Fruit fly (Drosophila melanogaster): ENCODE data around the gene CG42709.
A peak's percentile ranks its signal among the peaks of the same experiment; 100 is the strongest.

The CG42709 gene

dm6 chr3L:12831290-12831952, 41.4 kb downstream of the CG42709 start (continued):
- TF ChIP-seq Ptx1 (GFP tag; IDR thresholded peaks at IDR 0.05) = peak; percentile 67
- TF ChIP-seq Hmr (GFP tag; optimal IDR thresholded peaks at IDR 0.05) = peak; percentile 70
- peak; percentile 41 for TF ChIP-seq gro (GFP tag; optimal IDR thresholded peaks at IDR 0.05)
- TF ChIP-seq sug (tag; optimal IDR thresholded peaks at IDR 0.05) = no peak
- TF ChIP-seq stc (GFP tag; IDR thresholded peaks at IDR 0.05) = 0 out of 2 replicates have a peak, but pooled peaks have one; percentile 49
- 0 out of 2 replicates have a peak, but pooled peaks have one; percentile 42 for TF ChIP-seq CG7372 (GFP tag; IDR thresholded peaks at IDR 0.05)
- TF ChIP-seq ewg (GFP tag; optimal IDR thresholded peaks at IDR 0.05) = no peak
- TF ChIP-seq CG6175 (GFP tag; IDR thresholded peaks at IDR 0.05) = no peak
- no peak for TF ChIP-seq CG8478 (optimal IDR thresholded peaks at IDR 0.05)
- no peak for TF ChIP-seq amos (GFP tag; IDR thresholded peaks at IDR 0.05; ENCODE audit: partially characterized antibody)
- TF ChIP-seq HLHmδ (GFP tag; optimal IDR thresholded peaks at IDR 0.05) = no peak
- TF ChIP-seq CG4617 (GFP tag; optimal IDR thresholded peaks at IDR 0.05; ENCODE audit: borderline replicate concordance) = no peak
- no peak for TF ChIP-seq CG10321 (GFP tag; IDR thresholded peaks at IDR 0.05)
- peak; percentile 35 for TF ChIP-seq Atf-2 (GFP tag; optimal IDR thresholded peaks at IDR 0.05)
- no peak for TF ChIP-seq gsb-n (tag; optimal IDR thresholded peaks at IDR 0.05)
- no peak for TF ChIP-seq CG11398 (GFP tag; optimal IDR thresholded peaks at IDR 0.05)
- peak; percentile 56 for TF ChIP-seq Dip3 (GFP tag; optimal IDR thresholded peaks at IDR 0.05)
- TF ChIP-seq CG17328 (GFP tag; IDR thresholded peaks at IDR 0.05) = peak; percentile 58
- TF ChIP-seq fd96Cb (tag; optimal IDR thresholded peaks at IDR 0.05) = peak; percentile 13
- TF ChIP-seq CG13424 (tag; optimal IDR thresholded peaks at IDR 0.05) = peak; percentile 45
- TF ChIP-seq Drgx (GFP tag; IDR thresholded peaks at IDR 0.05) = peak; percentile 70
- no peak for TF ChIP-seq CG1647 (GFP tag; optimal IDR thresholded peaks at IDR 0.05)
- peak; percentile 42; the same call in 2 of the 3 replicates for TF ChIP-seq CG11695 (GFP tag; IDR thresholded peaks at IDR 0.05)
- peak; percentile 53 for TF ChIP-seq CG31441 (GFP tag; IDR thresholded peaks at IDR 0.05)
- peak; percentile 53 for TF ChIP-seq pho (GFP tag; optimal IDR thresholded peaks at IDR 0.05)
- TF ChIP-seq sim (GFP tag; IDR thresholded peaks at IDR 0.05) = no peak
- TF ChIP-seq wdn (GFP tag; IDR thresholded peaks at IDR 0.05) = 0 out of 2 replicates have a peak, but pooled peaks have one; percentile 25
- TF ChIP-seq br (optimal IDR thresholded peaks at IDR 0.05) = no peak
- TF ChIP-seq CG18764 (GFP tag; optimal IDR thresholded peaks at IDR 0.05) = no peak
- TF ChIP-seq CG18599 (GFP tag; optimal IDR thresholded peaks at IDR 0.05) = peak; percentile 36
- TF ChIP-seq E2f2 (GFP tag; IDR thresholded peaks at IDR 0.05) = peak; percentile 30; the same call in 1 of the 2 replicates
- no peak for TF ChIP-seq CG2129 (GFP tag; IDR thresholded peaks at IDR 0.05; ENCODE audit: partially characterized antibody)
- no peak for TF ChIP-seq sqz (GFP tag; optimal IDR thresholded peaks at IDR 0.05)
- TF ChIP-seq CG9817 (tag; optimal IDR thresholded peaks at IDR 0.05) = peak; percentile 46
- no peak for TF ChIP-seq sd (tag; optimal IDR thresholded peaks at IDR 0.05)
- peak; percentile 25 for TF ChIP-seq CG10147 (GFP tag; optimal IDR thresholded peaks at IDR 0.05)
- peak; percentile 36 for TF ChIP-seq Hand (GFP tag; optimal IDR thresholded peaks at IDR 0.05)
- peak; percentile 60 for TF ChIP-seq CG17359 (tag; optimal IDR thresholded peaks at IDR 0.05)
- no peak for TF ChIP-seq CG7357 (GFP tag; IDR thresholded peaks at IDR 0.05)
- TF ChIP-seq CG3407 (GFP tag; optimal IDR thresholded peaks at IDR 0.05) = peak; percentile 1
- TF ChIP-seq Ets65A (GFP tag) = peak; percentile 76
- TF ChIP-seq peb (GFP tag; IDR thresholded peaks at IDR 0.05) = no peak
- TF ChIP-seq trh (GFP tag; optimal IDR thresholded peaks at IDR 0.05) = no peak
- TF ChIP-seq HmgZ (tag; optimal IDR thresholded peaks at IDR 0.05) = peak; percentile 15
- TF ChIP-seq CG15514 (GFP tag; optimal IDR thresholded peaks at IDR 0.05) = peak; percentile 28
- no peak for TF ChIP-seq cad (GFP tag; optimal IDR thresholded peaks at IDR 0.05)
- TF ChIP-seq Dref (GFP tag; IDR thresholded peaks at IDR 0.05) = no peak
- 0 out of 3 replicates have a peak, but pooled peaks have one; percentile 23 for TF ChIP-seq CG11093 (GFP tag; IDR thresholded peaks at IDR 0.05)
- TF ChIP-seq CG11504 (tag; optimal IDR thresholded peaks at IDR 0.05) = peak; percentile 53
- peak; percentile 32 for TF ChIP-seq CG8388 (GFP tag; optimal IDR thresholded peaks at IDR 0.05)
- TF ChIP-seq sr (GFP tag; IDR thresholded peaks at IDR 0.05) = no peak
